Fruit fly (Drosophila melanogaster): ENCODE data around the gene Mp.

DNA sequence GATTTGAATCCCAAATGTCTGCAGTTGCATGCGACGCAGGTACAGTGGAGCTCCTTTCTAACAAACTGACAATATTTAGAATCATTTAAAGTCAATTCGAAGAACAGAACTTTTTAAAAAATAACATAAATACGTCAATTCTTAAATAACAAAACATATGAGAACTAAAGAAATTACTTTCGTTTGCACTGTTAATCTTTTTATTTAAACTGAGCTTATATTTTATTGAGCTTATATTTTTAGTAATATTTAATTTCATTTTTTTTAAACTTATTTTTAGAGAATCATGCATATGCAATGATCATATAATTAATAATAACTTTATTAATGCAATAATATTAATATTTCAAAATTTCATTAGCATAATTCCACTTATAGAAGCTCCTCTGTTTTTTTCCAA lies 18.1 kb upstream of the Mp start:
- no peak for TF ChIP-seq bigmax (GFP tag; optimal IDR thresholded peaks at IDR 0.05)
- 0 out of 3 replicates have a peak, but pooled peaks have one; percentile 10 for TF ChIP-seq row (GFP tag; IDR thresholded peaks at IDR 0.05)
- TF ChIP-seq Aef1 (GFP tag; IDR thresholded peaks at IDR 0.05) = no peak
- no peak for TF ChIP-seq Nf-YC (tag; optimal IDR thresholded peaks at IDR 0.05)
- no peak for TF ChIP-seq her (GFP tag; optimal IDR thresholded peaks at IDR 0.05)
- no peak for TF ChIP-seq pita (GFP tag; optimal IDR thresholded peaks at IDR 0.05)
- no peak for TF ChIP-seq ase (GFP tag; IDR thresholded peaks at IDR 0.05)
- no peak for TF ChIP-seq kay (GFP tag; optimal IDR thresholded peaks at IDR 0.05)
- TF ChIP-seq Awh (GFP tag; IDR thresholded peaks at IDR 0.05) = no peak
- no peak for TF ChIP-seq CG17359 (tag; optimal IDR thresholded peaks at IDR 0.05)
- TF ChIP-seq pho (GFP tag; optimal IDR thresholded peaks at IDR 0.05) = no peak
